Worm (Caenorhabditis elegans) whole organism, late embryonic: ENCODE results near the gene srlf-9.

Experiments used
- F13H6.1 ChIP-seq: sonication (generic microtip); optimal IDR thresholded peaks from 2 replicates; lab custom pipeline; 2016; ENCODE audit warnings: missing genetic modification characterization, missing compliant biosample characterization
- nhr-11 ChIP-seq: fragments of 150-350 bp; optimal IDR thresholded peaks from 2 replicates; lab custom pipeline; 2014; ENCODE audit warnings: missing biosample characterization, missing genetic modification characterization
- sox-2 ChIP-seq: fragments of 200-800 bp; sonication (Bioruptor generic); IDR thresholded peaks from 2 replicates; pipeline ENCODE4 v1.3.6; 2022; ENCODE audit warnings: missing genetic modification reagents, missing genetic modification characterization, missing compliant biosample characterization
- sox-4 ChIP-seq: sonication (generic microtip); optimal IDR thresholded peaks from 2 replicates; lab custom pipeline; 2017; ENCODE audit warnings: mild to moderate bottlenecking, missing genetic modification characterization, inconsistent platforms, missing compliant biosample characterization

- TF ChIP-seq sox-4 (tag; lab: Kevin White, UChicago) = no peak
- no peak for TF ChIP-seq nhr-11 (tag; lab: Kevin White, UChicago)
- no peak for TF ChIP-seq F13H6.1
- TF ChIP-seq sox-2 (GFP tag; lab: Robert Waterston, UW) = no peak
These were observed 28.6 kb upstream of the srlf-9 start, which contains the start of gene trf-1 for ce11 chrIII:13430162-13430561.
